Fruit fly (Drosophila melanogaster): Measurements from ENCODE around the gene Jon25Bii.
A peak's percentile ranks its signal among the peaks of the same experiment; 100 is the strongest.

The Jon25Bii gene

DNA sequence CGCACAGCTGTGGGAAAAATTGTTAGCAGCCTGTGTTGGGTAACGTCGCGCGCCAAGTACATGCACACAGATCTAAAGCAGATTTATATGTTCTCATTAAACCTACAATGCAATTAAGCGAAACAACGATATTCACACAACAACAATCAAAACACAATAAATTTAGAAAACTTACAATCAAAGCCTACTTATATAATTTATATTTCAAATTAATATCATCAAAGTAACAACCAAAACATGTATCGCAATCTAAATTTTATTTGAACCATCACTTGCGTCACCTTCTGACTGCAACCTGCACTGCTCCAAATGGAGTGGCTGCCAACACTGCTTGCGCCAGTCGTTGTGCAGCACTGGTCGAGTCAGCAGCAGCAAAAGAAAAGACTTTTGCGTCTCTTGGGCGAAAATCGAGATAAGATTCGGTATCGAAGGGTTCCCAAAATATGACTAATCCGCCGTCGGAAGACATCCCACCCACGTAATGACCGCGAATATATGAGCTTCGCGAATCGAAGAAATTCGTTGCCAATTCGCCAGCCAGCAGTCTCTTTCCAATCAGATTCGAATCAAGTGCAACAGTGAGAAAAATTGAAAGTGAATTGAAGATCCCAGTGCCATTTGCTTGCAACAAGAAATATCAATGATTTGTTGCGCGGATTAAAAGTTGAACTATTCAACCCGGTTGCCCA is 28.5 kb upstream of the Jon25Bii start, which contains the start of the genes CG8892 and CG34126 (continued):
- TF ChIP-seq Six4 (GFP tag; optimal IDR thresholded peaks at IDR 0.05), result peak; percentile 97
- peak; percentile 67 to 95 for TF ChIP-seq tll (GFP tag; optimal IDR thresholded peaks at IDR 0.05)
- TF ChIP-seq slou (GFP tag; optimal IDR thresholded peaks at IDR 0.05), result peak; percentile 98
- TF ChIP-seq Med (GFP tag), result peak; percentile 99
- peak; percentile 93 for TF ChIP-seq ro (GFP tag; IDR thresholded peaks at IDR 0.05)
- peak; percentile 98 for TF ChIP-seq slbo (GFP tag; IDR thresholded peaks at IDR 0.05)
- TF ChIP-seq gfzf (GFP tag; optimal IDR thresholded peaks at IDR 0.05), result peak; percentile 28
- TF ChIP-seq CG9609 (GFP tag; optimal IDR thresholded peaks at IDR 0.05), result peak; percentile 97
- TF ChIP-seq ttk (GFP tag; IDR thresholded peaks at IDR 0.05), result peak; percentile 93
- peak; percentile 93 for TF ChIP-seq dan (GFP tag; IDR thresholded peaks at IDR 0.05)
- TF ChIP-seq Mrtf (GFP tag; IDR thresholded peaks at IDR 0.05), result peak; percentile 96
- TF ChIP-seq nerfin-2 (GFP tag; IDR thresholded peaks at IDR 0.05; ENCODE audit: partially characterized antibody), result 0 out of 2 replicates have a peak, but pooled peaks have one; percentile 25
- no peak for TF ChIP-seq cg (GFP tag; optimal IDR thresholded peaks at IDR 0.05)
- peak; percentile 93 for TF ChIP-seq trem (tag; optimal IDR thresholded peaks at IDR 0.05)
- TF ChIP-seq Bgb (GFP tag; IDR thresholded peaks at IDR 0.05; ENCODE audit: partially characterized antibody), result peak; percentile 45; the same call in 1 of the 2 replicates
- peak; percentile 96 for TF ChIP-seq CG11247 (GFP tag; IDR thresholded peaks at IDR 0.05)
- TF ChIP-seq CG10366 (GFP tag; IDR thresholded peaks at IDR 0.05), result peak; percentile 94
- peak; percentile 95 for TF ChIP-seq CG8089 (GFP tag; optimal IDR thresholded peaks at IDR 0.05)
- peak; percentile 97 for TF ChIP-seq CG10462 (GFP tag; optimal IDR thresholded peaks at IDR 0.05)
- peak; percentile 92 for TF ChIP-seq CG31224 (GFP tag; IDR thresholded peaks at IDR 0.05)
- peak; percentile 96 for TF ChIP-seq CG17359 (tag; optimal IDR thresholded peaks at IDR 0.05)
- peak; percentile 98 for TF ChIP-seq NFAT (GFP tag; IDR thresholded peaks at IDR 0.05)
- peak; percentile 90 for TF ChIP-seq CG6813 (GFP tag; optimal IDR thresholded peaks at IDR 0.05)
- peak; percentile 89 for TF ChIP-seq GATAe (GFP tag; conservative IDR thresholded peaks at IDR 0.05)
- TF ChIP-seq CG3281 (GFP tag; optimal IDR thresholded peaks at IDR 0.05), result peak; percentile 97
- peak; percentile 94 for TF ChIP-seq ranshi (GFP tag; IDR thresholded peaks at IDR 0.05)
- TF ChIP-seq CG13287 (GFP tag; IDR thresholded peaks at IDR 0.05; ENCODE audit: partially characterized antibody), result peak; percentile 30; the same call in 1 of the 2 replicates
- TF ChIP-seq jumu (GFP tag; optimal IDR thresholded peaks at IDR 0.05), result peak; percentile 98
- TF ChIP-seq Rfx (GFP tag; IDR thresholded peaks at IDR 0.05), result peak; percentile 98
- peak; percentile 98 for TF ChIP-seq row (GFP tag; IDR thresholded peaks at IDR 0.05)
- TF ChIP-seq dati (GFP tag; IDR thresholded peaks at IDR 0.05), result peak; percentile 83
- TF ChIP-seq CG2678 (tag; optimal IDR thresholded peaks at IDR 0.05), result peak; percentile 97
- TF ChIP-seq CG2120 (GFP tag; optimal IDR thresholded peaks at IDR 0.05), result peak; percentile 99
- peak; percentile 97 for TF ChIP-seq Camta (GFP tag; optimal IDR thresholded peaks at IDR 0.05)
- peak; percentile 94 for TF ChIP-seq cwo (GFP tag; optimal IDR thresholded peaks at IDR 0.05)
- peak; percentile 99 for TF ChIP-seq tin (GFP tag; optimal IDR thresholded peaks at IDR 0.05)
- TF ChIP-seq CG9215 (GFP tag; IDR thresholded peaks at IDR 0.05), result peak; percentile 97
- peak; percentile 95 for TF ChIP-seq Gsc (GFP tag; IDR thresholded peaks at IDR 0.05)
- TF ChIP-seq fd64A (GFP tag; optimal IDR thresholded peaks at IDR 0.05), result peak; percentile 77
- TF ChIP-seq CG6654 (GFP tag; optimal IDR thresholded peaks at IDR 0.05), result peak; percentile 86
- peak; percentile 97 for TF ChIP-seq CG31388 (GFP tag; optimal IDR thresholded peaks at IDR 0.05)
- peak; percentile 95 for TF ChIP-seq CG17186 (GFP tag; optimal IDR thresholded peaks at IDR 0.05)
- peak; percentile 74 for TF ChIP-seq bowl (GFP tag; IDR thresholded peaks at IDR 0.05)
- peak; percentile 88 for TF ChIP-seq CG4282 (GFP tag; optimal IDR thresholded peaks at IDR 0.05)
- peak; percentile 90 for TF ChIP-seq HmgD (GFP tag; optimal IDR thresholded peaks at IDR 0.05)
- TF ChIP-seq p53 (GFP tag; optimal IDR thresholded peaks at IDR 0.05), result peak; percentile 81
- TF ChIP-seq CG18476 (GFP tag; optimal IDR thresholded peaks at IDR 0.05), result peak; percentile 96
- peak; percentile 95 for TF ChIP-seq CG14667 (GFP tag; IDR thresholded peaks at IDR 0.05)
- TF ChIP-seq ac (GFP tag; optimal IDR thresholded peaks at IDR 0.05), result peak; percentile 65
- peak; percentile 66 for TF ChIP-seq MESR4 (GFP tag; optimal IDR thresholded peaks at IDR 0.05)

All from whole organism, embryonic.